Fruit fly (Drosophila melanogaster): Measurements from ENCODE around the gene Coq4.

The Coq4 gene

DNA sequence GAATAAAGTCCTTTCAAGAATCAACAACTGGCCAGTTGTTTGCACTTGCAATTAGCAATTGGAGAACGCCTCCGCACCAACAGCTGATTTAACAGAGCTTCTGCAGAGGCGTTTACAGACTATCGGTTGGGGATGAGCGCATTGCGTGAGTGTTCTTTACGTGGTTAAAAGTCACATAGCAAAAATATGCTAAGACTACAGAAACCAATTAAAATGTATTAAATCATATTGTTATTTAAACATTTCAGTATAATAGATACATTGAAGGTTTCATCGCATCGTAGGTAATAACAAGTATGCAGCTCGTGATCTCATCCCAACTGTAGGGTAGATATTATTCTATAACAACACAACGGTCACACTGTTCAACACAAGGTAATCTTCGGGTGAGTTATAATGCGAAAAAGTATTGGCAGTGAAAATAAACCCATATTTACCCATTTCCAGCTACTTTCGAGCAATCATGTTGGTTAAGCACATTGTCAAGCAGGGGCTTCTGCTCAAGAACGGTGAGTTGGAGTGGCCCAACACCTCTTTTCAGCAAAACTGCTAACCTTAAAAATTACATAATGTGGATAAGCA is 8.2 kb downstream of the Coq4 start, which contains the start of the genes Sec3 and COX7B (continued):
- TF ChIP-seq CG33557 (GFP tag; optimal IDR thresholded peaks at IDR 0.05) (peak; percentile 60), pfk (GFP tag; optimal IDR thresholded peaks at IDR 0.05) (no peak)

DNA sequence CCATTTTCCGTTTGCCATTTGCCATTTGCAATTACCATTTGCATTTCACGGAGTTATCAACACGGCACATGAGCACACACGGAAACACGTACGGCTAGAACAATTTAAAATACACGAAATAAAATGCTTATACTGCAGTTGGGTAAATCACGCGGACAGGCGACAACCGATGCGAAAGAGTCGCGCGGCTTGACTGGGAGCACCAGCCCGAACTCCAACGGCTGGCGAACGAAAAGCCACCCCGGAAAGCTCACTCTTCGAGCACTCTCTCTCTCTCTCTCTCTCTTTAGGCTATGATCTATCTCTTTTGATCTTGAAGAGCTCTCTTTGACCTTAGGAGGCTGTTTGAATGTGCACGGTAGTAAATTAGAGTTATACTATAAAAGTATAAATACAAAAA is 12.1 kb downstream of the Coq4 start, which contains the start of gene blot:
Gene blot, minus strand, starts transcription at position 196 of the 400 bp plus-strand sequence.
- TF ChIP-seq Blimp-1 (GFP tag; optimal IDR thresholded peaks at IDR 0.05) (no peak), Nf-YB (GFP tag; optimal IDR thresholded peaks at IDR 0.05) (no peak), CG7928 (GFP tag; optimal IDR thresholded peaks at IDR 0.05) (no peak), Doc3 (GFP tag; IDR thresholded peaks at IDR 0.05; ENCODE audit: partially characterized antibody) (no peak), gfzf (GFP tag; optimal IDR thresholded peaks at IDR 0.05) (no peak), gem (tag; optimal IDR thresholded peaks at IDR 0.05) (no peak), MESR4 (GFP tag; optimal IDR thresholded peaks at IDR 0.05) (no peak), CG3281 (GFP tag; optimal IDR thresholded peaks at IDR 0.05) (no peak), CG17328 (GFP tag; IDR thresholded peaks at IDR 0.05) (0 out of 2 replicates have a peak, but pooled peaks have one; percentile 44), Dbx (GFP tag; IDR thresholded peaks at IDR 0.05) (peak; percentile 18; the same call in 1 of the 3 replicates), CG3065 (GFP tag; optimal IDR thresholded peaks at IDR 0.05) (no peak), dimm (GFP tag; IDR thresholded peaks at IDR 0.05) (no peak), twi (tag; optimal IDR thresholded peaks at IDR 0.05) (no peak), ttk (GFP tag; IDR thresholded peaks at IDR 0.05) (0 out of 2 replicates have a peak, but pooled peaks have one; percentile 28), CG43689 (GFP tag; IDR thresholded peaks at IDR 0.05) (no peak), oc (tag; optimal IDR thresholded peaks at IDR 0.05) (no peak), CG15073 (GFP tag; optimal IDR thresholded peaks at IDR 0.05) (no peak), luna (GFP tag; optimal IDR thresholded peaks at IDR 0.05) (no peak), CG16779 (GFP tag; IDR thresholded peaks at IDR 0.05) (no peak), otp (GFP tag; IDR thresholded peaks at IDR 0.05) (peak; percentile 34; the same call in 1 of the 3 replicates), CG42726 (GFP tag; IDR thresholded peaks at IDR 0.05; ENCODE audit: partially characterized antibody) (peak; percentile 38; the same call in 1 of the 2 replicates), Scr (GFP tag; IDR thresholded peaks at IDR 0.05; ENCODE audit: partially characterized antibody) (no peak), sug (tag; optimal IDR thresholded peaks at IDR 0.05) (no peak), HLH4C (GFP tag; IDR thresholded peaks at IDR 0.05; ENCODE audit: partially characterized antibody) (no peak), Nf-YC (tag; optimal IDR thresholded peaks at IDR 0.05) (no peak), pan (optimal IDR thresholded peaks at IDR 0.05) (no peak), pan (GFP tag; optimal IDR thresholded peaks at IDR 0.05 in 1 of 2, IDR thresholded peaks at IDR 0.05 in 1 of 2) (peak in 1 of 2 experiments; percentile 11), Ets97D (GFP tag; optimal IDR thresholded peaks at IDR 0.05) (no peak), fd96Cb (tag; optimal IDR thresholded peaks at IDR 0.05) (no peak), CG34376 (GFP tag; optimal IDR thresholded peaks at IDR 0.05) (no peak), CG6175 (GFP tag; IDR thresholded peaks at IDR 0.05) (no peak), org-1 (GFP tag; optimal IDR thresholded peaks at IDR 0.05) (no peak), ems (GFP tag; optimal IDR thresholded peaks at IDR 0.05) (no peak), CG34422 (GFP tag; IDR thresholded peaks at IDR 0.05) (0 out of 3 replicates have a peak, but pooled peaks have one; percentile 26), CG34224 (GFP tag; IDR thresholded peaks at IDR 0.05; ENCODE audit: partially characterized antibody) (peak; percentile 23; the same call in 1 of the 3 replicates), lov (optimal IDR thresholded peaks at IDR 0.05) (no peak), lov (GFP tag; IDR thresholded peaks at IDR 0.05) (no peak), E2f2 (GFP tag; IDR thresholded peaks at IDR 0.05) (no peak), Rfx (GFP tag; IDR thresholded peaks at IDR 0.05) (peak; percentile 9; the same call in 1 of the 2 replicates), GATAe (GFP tag; conservative IDR thresholded peaks at IDR 0.05) (no peak), Pdp1 (GFP tag; optimal IDR thresholded peaks at IDR 0.05) (no peak), CG11398 (GFP tag; optimal IDR thresholded peaks at IDR 0.05) (no peak), aop (GFP tag; IDR thresholded peaks at IDR 0.05) (no peak), Jarid2 (GFP tag; optimal IDR thresholded peaks at IDR 0.05) (peak; percentile 95), pum (GFP tag; optimal IDR thresholded peaks at IDR 0.05) (no peak), tin (GFP tag; optimal IDR thresholded peaks at IDR 0.05) (no peak), ase (GFP tag; IDR thresholded peaks at IDR 0.05) (no peak)
